Fruit fly (Drosophila melanogaster) whole organism, wandering third instar larva: Measurements from ENCODE around the gene CG42820.

Experiments used
- CG9705 ChIP-seq: fragments of 200-800 bp; sonication (Bioruptor generic); optimal IDR thresholded peaks from 2 replicates; lab custom pipeline; 2018; ENCODE audit warnings: missing biosample characterization, mild to moderate bottlenecking, missing genetic modification characterization
- Hnf4 ChIP-seq: fragments of 200-800 bp; sonication (Bioruptor generic); optimal IDR thresholded peaks from 2 replicates; lab custom pipeline; 2016; ENCODE audit warnings: missing biosample characterization, mild to moderate bottlenecking, missing genetic modification characterization
- Hr78 ChIP-seq: fragments of >200 bp; optimal IDR thresholded peaks from 2 replicates; lab custom pipeline; 2017; ENCODE audit warnings: missing biosample characterization, missing genetic modification characterization
- br ChIP-seq: fragments of 200-800 bp; sonication (Bioruptor generic); optimal IDR thresholded peaks from 2 replicates; lab custom pipeline; 2016; ENCODE audit warnings: missing biosample characterization, missing genetic modification characterization
- dl ChIP-seq, 2 experiments: fragments of 175-275, 200-275 bp in 1 of 2; fragments of 200-275 bp in 1 of 2; sonication (Bioruptor generic); optimal IDR thresholded peaks; lab custom pipeline; 2018; ENCODE audit warnings: mild to moderate bottlenecking in 2 of 2, missing biosample characterization in 2 of 2, missing genetic modification characterization in 2 of 2, moderate library complexity in 2 of 2; ENCODE audit not compliant: partially characterized antibody in 2 of 2, insufficient read depth in 1 of 2
- dsf ChIP-seq: sonication (Bioruptor generic); optimal IDR thresholded peaks from 2 replicates; lab custom pipeline; 2016; ENCODE audit warnings: missing biosample characterization, missing genetic modification characterization, borderline replicate concordance
- pan ChIP-seq: fragments of >200 bp; optimal IDR thresholded peaks from 2 replicates; lab custom pipeline; 2017
- tai ChIP-seq: sonication (Bioruptor generic); optimal IDR thresholded peaks from 2 replicates; lab custom pipeline; 2016; ENCODE audit warnings: missing biosample characterization, missing genetic modification characterization

- no peak for TF ChIP-seq dl (GFP tag; optimal IDR thresholded peaks at IDR 0.05; lab: Kevin White, UChicago; ENCODE audit: insufficient read depth in 1 of 2, partially characterized antibody in 2 of 2)
- no peak for TF ChIP-seq br
- TF ChIP-seq Hr78 (GFP tag; lab: Kevin White, UChicago): no peak
- no peak for TF ChIP-seq Hnf4 (GFP tag; lab: Kevin White, UChicago)
- no peak for TF ChIP-seq dsf (GFP tag; lab: Kevin White, UChicago)
- no peak for TF ChIP-seq CG9705 (GFP tag; lab: Kevin White, UChicago)
- TF ChIP-seq pan (lab: Kevin White, UChicago): no peak
- no peak for TF ChIP-seq tai (GFP tag; lab: Kevin White, UChicago)
These were observed 45.0 kb upstream of the CG42820 start, which contains the start of the genes D12 and Chrac-14 for dm6 chr2L:8437176-8437575.
